Worm (Caenorhabditis elegans) whole organism, young adult: Measurements from ENCODE around the gene srx-43.

Experiments used
- B0035.1 ChIP-seq: sonication (generic microtip); optimal IDR thresholded peaks from 2 replicates; lab custom pipeline; 2016; ENCODE audit warnings: missing genetic modification characterization, mild to moderate bottlenecking, missing compliant biosample characterization, missing genotype, missing genetic modification reagents
- B0261.1 ChIP-seq: sonication (generic microtip); optimal IDR thresholded peaks from 2 replicates; lab custom pipeline; 2016; ENCODE audit warnings: mild to moderate bottlenecking, missing genetic modification characterization, moderate library complexity, missing compliant biosample characterization
- C06A6.2 ChIP-seq: fragments of 200-800 bp; sonication (Bioruptor generic); conservative IDR thresholded peaks from 2 replicates; pipeline ENCODE4 v1.3.6; 2022; ENCODE audit warnings: missing genetic modification characterization, missing compliant biosample characterization
- F10E7.11 ChIP-seq: sonication (generic microtip); optimal IDR thresholded peaks from 2 replicates; lab custom pipeline; 2017; ENCODE audit warnings: mild to moderate bottlenecking, missing genetic modification characterization, moderate library complexity, missing compliant biosample characterization
- F23B12.7 ChIP-seq: sonication (generic microtip); optimal IDR thresholded peaks from 2 replicates; lab custom pipeline; 2017; ENCODE audit warnings: missing genetic modification characterization, mild to moderate bottlenecking, missing compliant biosample characterization, antibody characterized with exemption, moderate library complexity; ENCODE audit not compliant: insufficient read depth
- F33H1.4 ChIP-seq: fragments of 200-800 bp; sonication (Bioruptor generic); IDR thresholded peaks from 2 replicates; pipeline ENCODE4 v1.3.6; 2022; ENCODE audit warnings: missing genetic modification reagents, missing genetic modification characterization, missing compliant biosample characterization
- K12H6.12 ChIP-seq: fragments of 200-800 bp; sonication (Bioruptor generic); optimal IDR thresholded peaks from 2 replicates; lab custom pipeline; 2018; ENCODE audit warnings: mild to moderate bottlenecking, missing genetic modification characterization, missing compliant biosample characterization
- Y53F4B.3 ChIP-seq: fragments of 200-800 bp; sonication (Bioruptor generic); IDR thresholded peaks from 2 replicates; pipeline ENCODE4 v1.3.6; 2022; ENCODE audit warnings: missing genetic modification reagents, missing genetic modification characterization, missing compliant biosample characterization
- akir-1 ChIP-seq: fragments of 200-800 bp; sonication (Bioruptor generic); optimal IDR thresholded peaks from 2 replicates; lab custom pipeline; 2018; ENCODE audit warnings: mild to moderate bottlenecking, missing genetic modification characterization, moderate library complexity, missing compliant biosample characterization
- aptf-2 ChIP-seq: fragments of 200-800 bp; sonication (Bioruptor generic); conservative IDR thresholded peaks from 2 replicates; pipeline ENCODE4 v1.3.6; 2022; ENCODE audit warnings: missing genetic modification reagents, missing genetic modification characterization, missing compliant biosample characterization
- attf-5 ChIP-seq: fragments of 200-800 bp; sonication (Bioruptor generic); optimal IDR thresholded peaks from 2 replicates; lab custom pipeline; 2018; ENCODE audit warnings: mild to moderate bottlenecking, missing genetic modification characterization, missing compliant biosample characterization
- attf-6 ChIP-seq: fragments of 200-800 bp; sonication (Bioruptor generic); IDR thresholded peaks from 2 replicates; pipeline ENCODE4 v1.3.6; 2022; ENCODE audit warnings: missing genetic modification reagents, missing genetic modification characterization, missing compliant biosample characterization
- cebp-2 ChIP-seq: fragments of 200-800 bp; sonication (Bioruptor generic); IDR thresholded peaks from 2 replicates; pipeline ENCODE4 v1.3.6; 2022; ENCODE audit warnings: missing genetic modification characterization, missing compliant biosample characterization
- ceh-27 ChIP-seq: fragments of 200-800 bp; sonication (Bioruptor generic); optimal IDR thresholded peaks from 2 replicates; lab custom pipeline; 2018; ENCODE audit warnings: mild to moderate bottlenecking, missing genetic modification characterization, moderate library complexity, missing compliant biosample characterization
- ceh-40 ChIP-seq: fragments of 200-800 bp; sonication (Bioruptor generic); IDR thresholded peaks from 2 replicates; pipeline ENCODE4 v1.3.6; 2022; ENCODE audit warnings: missing genetic modification characterization, missing compliant biosample characterization
- ceh-79 ChIP-seq: sonication (generic microtip); optimal IDR thresholded peaks from 2 replicates; lab custom pipeline; 2017; ENCODE audit warnings: mild to moderate bottlenecking, missing genetic modification characterization, missing compliant biosample characterization
- dpl-1 ChIP-seq: fragments of 150-350 bp; optimal IDR thresholded peaks from 2 replicates; lab custom pipeline; 2014; ENCODE audit warnings: missing biosample characterization, missing genetic modification reagents, missing genetic modification characterization
- efl-1 ChIP-seq: fragments of 150-350 bp; optimal IDR thresholded peaks from 2 replicates; lab custom pipeline; 2014; ENCODE audit warnings: missing biosample characterization, missing genetic modification reagents, missing genetic modification characterization
- egl-18 ChIP-seq: fragments of 200-800 bp; sonication (Bioruptor generic); IDR thresholded peaks from 2 replicates; pipeline ENCODE4 v1.3.6; 2022; ENCODE audit warnings: missing genetic modification reagents, missing genetic modification characterization, missing compliant biosample characterization
- ekl-4 ChIP-seq: fragments of 200-800 bp; sonication (Bioruptor generic); IDR thresholded peaks from 2 replicates; pipeline ENCODE4 v1.3.6; 2022; ENCODE audit warnings: missing genetic modification reagents, missing genetic modification characterization, missing compliant biosample characterization
- ets-4 ChIP-seq: fragments of 200-800 bp; sonication (Bioruptor generic); optimal IDR thresholded peaks from 2 replicates; lab custom pipeline; 2018; ENCODE audit warnings: mild to moderate bottlenecking, missing genetic modification characterization, missing compliant biosample characterization
- hlh-12 ChIP-seq: sonication (generic microtip); optimal IDR thresholded peaks from 2 replicates; lab custom pipeline; 2016; ENCODE audit warnings: missing genetic modification characterization, missing compliant biosample characterization
- hsf-1 ChIP-seq: fragments of 200-800 bp; sonication (Bioruptor generic); IDR thresholded peaks from 2 replicates; pipeline ENCODE4 v1.3.6; 2022; ENCODE audit warnings: missing genetic modification reagents, missing genetic modification characterization, missing compliant biosample characterization
- lin-26 ChIP-seq: fragments of 200-800 bp; sonication (Bioruptor generic); IDR thresholded peaks from 2 replicates; pipeline ENCODE4 v1.3.6; 2022; ENCODE audit warnings: missing genetic modification reagents, missing genetic modification characterization, missing compliant biosample characterization
- lin-40 ChIP-seq: sonication (generic microtip); optimal IDR thresholded peaks from 2 replicates; lab custom pipeline; 2016; ENCODE audit warnings: missing genetic modification characterization, mild to moderate bottlenecking, missing compliant biosample characterization, missing genotype, missing genetic modification reagents
- madf-6 ChIP-seq: fragments of 200-800 bp; sonication (Bioruptor generic); IDR thresholded peaks from 2 replicates; pipeline ENCODE4 v1.3.6; 2022; ENCODE audit warnings: missing genetic modification reagents, missing genetic modification characterization, missing compliant biosample characterization
- mcd-1 ChIP-seq: fragments of 200-800 bp; sonication (Bioruptor generic); IDR thresholded peaks from 2 replicates; pipeline ENCODE4 v1.3.6; 2022; ENCODE audit warnings: missing genetic modification reagents, missing genetic modification characterization, missing compliant biosample characterization
- rcor-1 ChIP-seq: fragments of 200-800 bp; sonication (Bioruptor generic); IDR thresholded peaks from 2 replicates; pipeline ENCODE4 v1.3.6; 2022; ENCODE audit warnings: missing genetic modification reagents, missing genetic modification characterization, missing compliant biosample characterization
- sea-2 ChIP-seq: fragments of 200-800 bp; sonication (Bioruptor generic); IDR thresholded peaks from 2 replicates; pipeline ENCODE4 v1.3.6; 2022; ENCODE audit warnings: missing genetic modification characterization, missing compliant biosample characterization
- sptf-2 ChIP-seq: fragments of 200-800 bp; sonication (Bioruptor generic); optimal IDR thresholded peaks from 2 replicates; lab custom pipeline; 2018; ENCODE audit warnings: mild to moderate bottlenecking, missing genetic modification characterization, missing compliant biosample characterization
- tbx-9 ChIP-seq: sonication (generic microtip); optimal IDR thresholded peaks from 2 replicates; lab custom pipeline; 2016; ENCODE audit warnings: borderline replicate concordance, missing genetic modification characterization, inconsistent platforms, missing compliant biosample characterization
- tlf-1 ChIP-seq: fragments of 200-800 bp; sonication (Bioruptor generic); optimal IDR thresholded peaks from 2 replicates; lab custom pipeline; 2018; ENCODE audit warnings: mild to moderate bottlenecking, missing genetic modification characterization, missing compliant biosample characterization
- unc-130 ChIP-seq: sonication (generic microtip); optimal IDR thresholded peaks from 2 replicates; lab custom pipeline; 2016; ENCODE audit warnings: missing genetic modification reagents, missing genetic modification characterization, missing compliant biosample characterization
- zim-3 ChIP-seq: sonication (generic microtip); optimal IDR thresholded peaks from 2 replicates; lab custom pipeline; 2017; ENCODE audit warnings: mild to moderate bottlenecking, missing genetic modification characterization, moderate library complexity, missing compliant biosample characterization

Gene srx-43

ce11 chrV:16058872-16059271, 41.1 kb downstream of the srx-43 start, which contains the start of gene F14H3.6 (continued):
- TF ChIP-seq ets-4 = no peak

- TF ChIP-seq cebp-2 (GFP tag; lab: Robert Waterston, UW) = no peak
- TF ChIP-seq ceh-79 (tag; lab: Kevin White, UChicago) = no peak
- no peak for TF ChIP-seq Y53F4B.3 (GFP tag; lab: Robert Waterston, UW)
- no peak for TF ChIP-seq hlh-12 (tag; lab: Kevin White, UChicago)
- TF ChIP-seq lin-26 (GFP tag; lab: Robert Waterston, UW) = no peak
- no peak for TF ChIP-seq K12H6.12 (tag; lab: Kevin White, UChicago)
- TF ChIP-seq C06A6.2 = no peak
- TF ChIP-seq ceh-40 (GFP tag; lab: Robert Waterston, UW) = no peak
These were observed 42.4 kb downstream of the srx-43 start, which contains the start of gene F14H3.15 for ce11 chrV:16060135-16060534. Gene F14H3.15 (minus strand): TSS chrV:16060235.

- no peak for TF ChIP-seq dpl-1 (GFP tag; lab: Kevin White, UChicago)
- TF ChIP-seq F23B12.7 (tag; lab: Kevin White, UChicago) = no peak
- TF ChIP-seq egl-18 (GFP tag; lab: Robert Waterston, UW) = no peak
- no peak for TF ChIP-seq attf-6 (GFP tag; lab: Robert Waterston, UW)
- no peak for TF ChIP-seq ceh-79 (tag; lab: Kevin White, UChicago)
These were observed 44.2 kb downstream of the srx-43 start, which contains the start of gene fbxa-100 for ce11 chrV:16061993-16062392. Gene fbxa-100 (minus strand): TSS chrV:16062093.

ce11 chrV:16062788-16063187, 45.0 kb downstream of the srx-43 start, which contains the start of gene F14H3.14:
Gene F14H3.14 (minus strand): TSS chrV:16062888.
- TF ChIP-seq lin-40 (tag; lab: Kevin White, UChicago) (no peak), ceh-27 (no peak), tlf-1 (GFP tag; lab: Kevin White, UChicago) (no peak), lin-26 (GFP tag; lab: Robert Waterston, UW) (no peak), hsf-1 (GFP tag; lab: Robert Waterston, UW) (no peak), rcor-1 (GFP tag; lab: Robert Waterston, UW) (no peak), sptf-2 (no peak), akir-1 (no peak), F23B12.7 (tag; lab: Kevin White, UChicago) (no peak), B0261.1 (tag; lab: Kevin White, UChicago) (no peak), attf-5 (GFP tag; lab: Kevin White, UChicago) (no peak)

ce11 chrV:16068938-16069337, 51.2 kb downstream of the srx-43 start, which contains the start of gene cyp-35D1:
Gene cyp-35D1 (plus strand): TSS chrV:16069238.
- TF ChIP-seq F10E7.11 (tag; lab: Kevin White, UChicago) (no peak), dpl-1 (GFP tag; lab: Kevin White, UChicago) (no peak), aptf-2 (GFP tag; lab: Robert Waterston, UW) (no peak), F33H1.4 (GFP tag; lab: Robert Waterston, UW) (no peak), zim-3 (tag; lab: Kevin White, UChicago) (no peak), unc-130 (no peak), mcd-1 (no peak), ekl-4 (GFP tag; lab: Robert Waterston, UW) (no peak), sea-2 (GFP tag; lab: Robert Waterston, UW) (no peak), madf-6 (no peak), efl-1 (GFP tag; lab: Kevin White, UChicago) (no peak), B0035.1 (tag; lab: Kevin White, UChicago) (no peak), tbx-9 (tag; lab: Kevin White, UChicago) (no peak)
